Worm (Caenorhabditis elegans) whole organism, L4 larva: ENCODE results near the gene cnnm-1.

Experiments used
- Y75B8A.6 ChIP-seq: fragments of 200-800 bp; sonication (Bioruptor generic); IDR thresholded peaks from 2 replicates; pipeline ENCODE4 v1.3.6; 2022; ENCODE audit warnings: missing genetic modification reagents, missing genetic modification characterization, missing compliant biosample characterization
- daf-8 ChIP-seq: fragments of 200-800 bp; sonication (Bioruptor generic); IDR thresholded peaks from 2 replicates; pipeline ENCODE4 v1.3.6; 2022; ENCODE audit warnings: missing genetic modification characterization, missing compliant biosample characterization
- jun-1 ChIP-seq: fragments of 150-350 bp; optimal IDR thresholded peaks from 2 replicates; lab custom pipeline; 2014; ENCODE audit warnings: missing biosample characterization, missing genetic modification reagents, missing genetic modification characterization
- nhr-10 ChIP-seq: fragments of 150-350 bp; optimal IDR thresholded peaks from 2 replicates; lab custom pipeline; 2014; ENCODE audit warnings: missing biosample characterization, missing genetic modification characterization
- pha-4 ChIP-seq, 2 experiments: fragments of 150-350 bp in 1 of 2; fragments of 200-800 bp in 1 of 2; sonication (Bioruptor generic) in 1 of 2; IDR thresholded peaks in 1 of 2; optimal IDR thresholded peaks in 1 of 2; 2 replicates each; pipeline versions ENCODE4 v1.3.6 to Lab custom; 2014 to 2022; ENCODE audit warnings: missing genetic modification characterization in 2 of 2, missing genetic modification reagents in 2 of 2, missing biosample characterization in 1 of 2, missing compliant biosample characterization in 1 of 2
- unc-62 ChIP-seq, 3 experiments: fragments of 150-350 bp in 1 of 3; sonication (generic microtip); optimal IDR thresholded peaks in 2 of 3; peaks in 1 of 3; 1 replicate in 1 of 3; 2 replicates in 2 of 3; lab custom pipeline; 2014 to 2017; ENCODE audit warnings: missing biosample characterization in 3 of 3, missing genetic modification characterization in 3 of 3, missing genetic modification reagents in 3 of 3, missing genotype in 1 of 3
- zfp-3 ChIP-seq: fragments of 200-800 bp; sonication (Bioruptor generic); conservative IDR thresholded peaks from 2 replicates; pipeline ENCODE4 v1.3.6; 2022; ENCODE audit warnings: missing genetic modification reagents, missing genetic modification characterization, missing compliant biosample characterization

- TF ChIP-seq daf-8 (GFP tag; lab: Robert Waterston, UW) (no peak), unc-62 (GFP tag; optimal IDR thresholded peaks at IDR 0.05 in 1 of 2; lab: Kevin White, UChicago) (no peak), unc-62 (tag; optimal IDR thresholded peaks at IDR 0.05; lab: Kevin White, UChicago) (no peak), jun-1 (tag; lab: Kevin White, UChicago) (no peak), pha-4 (GFP tag; IDR thresholded peaks at IDR 0.05; lab: Robert Waterston, UW) (no peak), pha-4 (tag; optimal IDR thresholded peaks at IDR 0.05; lab: Kevin White, UChicago) (no peak), zfp-3 (no peak), nhr-10 (tag; lab: Kevin White, UChicago) (no peak), Y75B8A.6 (no peak)
These were observed 4.1 kb upstream of the cnnm-1 start for ce11 chrIV:17210754-17211153.
